Worm (Caenorhabditis elegans) whole organism, mixed stage, embryonic: Measurements from ENCODE around the gene tsen-2.

Experiments
- lin-13 ChIP-seq: fragments of 150-350 bp; optimal IDR thresholded peaks from 2 replicates; lab custom pipeline; 2014; ENCODE audit warnings: missing biosample characterization, missing genetic modification characterization
- lin-32 ChIP-seq: fragments of 200-800 bp; sonication (Bioruptor generic); optimal IDR thresholded peaks from 2 replicates; lab custom pipeline; 2018; ENCODE audit warnings: mild to moderate bottlenecking, missing genetic modification characterization, missing compliant biosample characterization
- lsy-2 ChIP-seq: fragments of 150-350 bp; optimal IDR thresholded peaks from 2 replicates; lab custom pipeline; 2014; ENCODE audit warnings: missing biosample characterization, missing genetic modification characterization
- nhr-12 ChIP-seq: fragments of 150-350 bp; optimal IDR thresholded peaks from 2 replicates; lab custom pipeline; 2014; ENCODE audit warnings: missing biosample characterization, missing genetic modification characterization
- nhr-237 ChIP-seq: fragments of 150-350 bp; optimal IDR thresholded peaks from 2 replicates; lab custom pipeline; 2014; ENCODE audit warnings: missing biosample characterization, missing genetic modification characterization
- pha-4 ChIP-seq: fragments of 150-350 bp; optimal IDR thresholded peaks from 2 replicates; lab custom pipeline; 2018; ENCODE audit warnings: missing biosample characterization, missing genetic modification reagents, missing genetic modification characterization
- sem-2 ChIP-seq: fragments of 200-800 bp; sonication (Bioruptor generic); optimal IDR thresholded peaks from 2 replicates; lab custom pipeline; 2018; ENCODE audit warnings: mild to moderate bottlenecking, missing genetic modification characterization, missing compliant biosample characterization
- unc-62 ChIP-seq: fragments of 150-350 bp; optimal IDR thresholded peaks from 2 replicates; lab custom pipeline; 2014; ENCODE audit warnings: missing biosample characterization, missing genetic modification reagents, missing genetic modification characterization
- ztf-11 ChIP-seq: fragments of 150-350 bp; optimal IDR thresholded peaks from 2 replicates; lab custom pipeline; 2014; ENCODE audit warnings: missing biosample characterization, missing genetic modification characterization

DNA sequence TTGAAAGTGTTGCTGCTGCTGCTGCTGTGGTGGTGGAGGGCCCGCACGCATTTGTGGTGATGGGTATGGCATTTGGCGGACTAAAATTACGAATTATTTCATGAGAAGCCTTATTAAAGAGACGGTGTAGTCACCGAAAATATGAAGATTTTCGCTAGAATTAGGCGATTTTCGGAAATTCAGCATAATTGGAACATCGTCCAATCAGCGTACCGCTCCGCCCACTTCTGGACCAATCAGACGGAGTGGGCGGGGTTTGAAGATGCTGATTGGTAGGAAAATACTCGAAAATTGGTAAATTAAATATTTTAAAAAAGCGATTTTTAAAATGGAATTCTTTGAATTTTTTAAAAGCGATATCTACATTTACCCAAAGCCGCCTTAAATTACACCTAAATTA, 31.9 kb downstream of the tsen-2 start:
- TF ChIP-seq sem-2 (GFP tag; lab: Kevin White, UChicago): no peak
- TF ChIP-seq lsy-2: no peak
- no peak for TF ChIP-seq unc-62 (GFP tag; lab: Kevin White, UChicago)
- no peak for TF ChIP-seq nhr-237
- TF ChIP-seq pha-4: no peak
- no peak for TF ChIP-seq lin-32
- no peak for TF ChIP-seq nhr-12 (tag; lab: Kevin White, UChicago)
- TF ChIP-seq ztf-11 (tag; lab: Kevin White, UChicago): no peak
- TF ChIP-seq lin-13 (tag; lab: Kevin White, UChicago): no peak
